Fruit fly (Drosophila melanogaster): ENCODE results near the gene Obp18a.

Gene Obp18a

dm6 chrX:19144785-19145422 lies 9.2 kb upstream of the Obp18a start (continued):
- TF ChIP-seq Dll (GFP tag; IDR thresholded peaks at IDR 0.05; ENCODE audit: partially characterized antibody) (no peak), H2.0 (GFP tag; IDR thresholded peaks at IDR 0.05) (no peak), lbe (GFP tag; optimal IDR thresholded peaks at IDR 0.05) (no peak), NFAT (GFP tag; IDR thresholded peaks at IDR 0.05) (no peak), Nf-YC (tag; optimal IDR thresholded peaks at IDR 0.05) (no peak), unpg (GFP tag; optimal IDR thresholded peaks at IDR 0.05) (no peak), fd64A (GFP tag; optimal IDR thresholded peaks at IDR 0.05) (no peak), ATbp (GFP tag; optimal IDR thresholded peaks at IDR 0.05) (peak; percentile 22), CG1603 (tag; optimal IDR thresholded peaks at IDR 0.05) (no peak), B-H2 (GFP tag; optimal IDR thresholded peaks at IDR 0.05) (no peak), trh (GFP tag; optimal IDR thresholded peaks at IDR 0.05) (no peak), zf30C (GFP tag; optimal IDR thresholded peaks at IDR 0.05) (no peak), Dip2 (GFP tag; IDR thresholded peaks at IDR 0.05) (no peak), CG2202 (tag; optimal IDR thresholded peaks at IDR 0.05) (no peak), luna (GFP tag; optimal IDR thresholded peaks at IDR 0.05) (no peak), CG14441 (GFP tag; IDR thresholded peaks at IDR 0.05) (no peak), ind (GFP tag; optimal IDR thresholded peaks at IDR 0.05) (no peak), CG6254 (GFP tag; optimal IDR thresholded peaks at IDR 0.05) (no peak), eyg (GFP tag; optimal IDR thresholded peaks at IDR 0.05) (no peak), CG5180 (GFP tag; optimal IDR thresholded peaks at IDR 0.05) (no peak), hth (optimal IDR thresholded peaks at IDR 0.05) (no peak), chinmo (GFP tag; IDR thresholded peaks at IDR 0.05; ENCODE audit: partially characterized antibody) (no peak), ssp (GFP tag; IDR thresholded peaks at IDR 0.05) (no peak), prd (optimal IDR thresholded peaks at IDR 0.05) (no peak), prd (GFP tag; IDR thresholded peaks at IDR 0.05) (peak; percentile 25; the same call in 1 of the 3 replicates), Oli (tag; optimal IDR thresholded peaks at IDR 0.05) (peak; percentile 24), CG2678 (tag; optimal IDR thresholded peaks at IDR 0.05) (peak; percentile 46), CG8281 (tag; optimal IDR thresholded peaks at IDR 0.05) (peak; percentile 31), bbx (GFP tag; IDR thresholded peaks at IDR 0.05; ENCODE audit: partially characterized antibody) (no peak), CG6791 (GFP tag; IDR thresholded peaks at IDR 0.05; ENCODE audit: partially characterized antibody) (no peak), CG11085 (GFP tag; IDR thresholded peaks at IDR 0.05) (no peak), Mrtf (GFP tag; IDR thresholded peaks at IDR 0.05) (no peak), Elba2 (GFP tag; optimal IDR thresholded peaks at IDR 0.05) (no peak), Fer3 (tag; optimal IDR thresholded peaks at IDR 0.05) (no peak), CG12155 (GFP tag; optimal IDR thresholded peaks at IDR 0.05) (no peak), CG17361 (GFP tag; IDR thresholded peaks at IDR 0.05) (peak; percentile 45; the same call in 2 of the 3 replicates), fu2 (GFP tag; optimal IDR thresholded peaks at IDR 0.05) (no peak), CG11504 (tag; optimal IDR thresholded peaks at IDR 0.05) (peak; percentile 57), CG9609 (GFP tag; optimal IDR thresholded peaks at IDR 0.05) (no peak), CG8944 (GFP tag; optimal IDR thresholded peaks at IDR 0.05) (no peak), Sin3A (optimal IDR thresholded peaks at IDR 0.05) (no peak), crp (GFP tag; optimal IDR thresholded peaks at IDR 0.05) (no peak), eve (GFP tag; optimal IDR thresholded peaks at IDR 0.05) (no peak), Hr51 (GFP tag; optimal IDR thresholded peaks at IDR 0.05) (peak in 1 of 2 experiments; percentile 41), CG17359 (tag; optimal IDR thresholded peaks at IDR 0.05) (peak; percentile 3), chn (GFP tag; optimal IDR thresholded peaks at IDR 0.05) (no peak), CG34422 (GFP tag; IDR thresholded peaks at IDR 0.05) (no peak), aop (GFP tag; IDR thresholded peaks at IDR 0.05) (no peak), en (GFP tag; optimal IDR thresholded peaks at IDR 0.05) (no peak), Dek (tag; optimal IDR thresholded peaks at IDR 0.05) (no peak), mld (GFP tag; IDR thresholded peaks at IDR 0.05; ENCODE audit: partially characterized antibody) (no peak)
